Fruit fly (Drosophila melanogaster): Measurements from ENCODE around the gene RfC4.
A peak's percentile ranks its signal among the peaks of the same experiment; 100 is the strongest.

- no peak for TF ChIP-seq Lpt (GFP tag; optimal IDR thresholded peaks at IDR 0.05)
- TF ChIP-seq CG4318 (GFP tag; optimal IDR thresholded peaks at IDR 0.05): no peak
- no peak for TF ChIP-seq Eip93F (GFP tag; optimal IDR thresholded peaks at IDR 0.05)
- TF ChIP-seq esn (GFP tag; optimal IDR thresholded peaks at IDR 0.05): no peak
- TF ChIP-seq CG8319 (GFP tag; optimal IDR thresholded peaks at IDR 0.05): no peak
- TF ChIP-seq CG1621 (tag; optimal IDR thresholded peaks at IDR 0.05): peak; percentile 57
- TF ChIP-seq CG6276 (GFP tag; optimal IDR thresholded peaks at IDR 0.05): no peak
Measured at dm6 chr3L:4148406-4148975, 12.7 kb upstream of the RfC4 start, which contains the start of gene CG1299.

All from whole organism, prepupa.